Worm (Caenorhabditis elegans): ENCODE data around the gene cdd-2.

DNA sequence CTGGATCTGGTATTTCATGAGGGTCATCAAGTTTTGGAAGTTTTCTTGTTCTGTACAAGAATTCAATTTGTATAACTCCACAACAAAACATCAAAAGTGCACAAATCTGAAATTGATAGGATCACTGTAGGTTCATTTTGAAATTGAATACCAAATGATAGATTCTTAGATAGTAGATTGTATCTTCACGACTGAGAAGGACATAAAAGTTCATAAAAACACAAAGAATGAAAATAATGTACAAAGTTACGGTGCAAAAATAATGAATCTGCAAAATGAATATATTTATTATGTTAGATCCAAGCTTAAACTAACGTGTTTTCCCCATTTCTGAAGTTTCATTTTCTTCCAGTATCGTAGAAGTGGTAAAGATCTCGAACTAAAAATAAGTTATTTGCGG is 46.8 kb downstream of the cdd-2 start:
- no peak for TF ChIP-seq nhr-237 (tag; optimal IDR thresholded peaks at IDR 0.05)
- no peak for TF ChIP-seq mep-1 (tag; optimal IDR thresholded peaks at IDR 0.05)
- no peak for TF ChIP-seq unc-62 (GFP tag; optimal IDR thresholded peaks at IDR 0.05)
- TF ChIP-seq nhr-28 (tag; optimal IDR thresholded peaks at IDR 0.05) = no peak
- TF ChIP-seq lin-13 (tag; optimal IDR thresholded peaks at IDR 0.05) = no peak
- no peak for TF ChIP-seq lsy-2 (tag; optimal IDR thresholded peaks at IDR 0.05)
- TF ChIP-seq elt-1 (tag; optimal IDR thresholded peaks at IDR 0.05; ENCODE audit: borderline replicate concordance, insufficient read depth) = no peak
- no peak for TF ChIP-seq nhr-12 (tag; optimal IDR thresholded peaks at IDR 0.05)
- no peak for TF ChIP-seq mls-2 (tag; optimal IDR thresholded peaks at IDR 0.05)
- TF ChIP-seq ces-1 (GFP tag; optimal IDR thresholded peaks at IDR 0.05) = no peak
- no peak for TF ChIP-seq nhr-76 (tag; optimal IDR thresholded peaks at IDR 0.05)
- TF ChIP-seq elt-3 (tag; optimal IDR thresholded peaks at IDR 0.05) = no peak
- TF ChIP-seq nhr-2 (tag; optimal IDR thresholded peaks at IDR 0.05) = no peak
